Fruit fly (Drosophila melanogaster) whole organism, prepupa: ENCODE measurements around the gene tap.

Experiments
- CG32006 ChIP-seq: fragments of 200-800 bp; sonication (Bioruptor generic); optimal IDR thresholded peaks from 3 replicates; lab custom pipeline; 2017; ENCODE audit warnings: missing biosample characterization, mild to moderate bottlenecking, missing genetic modification characterization
- CG6163 ChIP-seq: fragments of 200-800 bp; sonication (Bioruptor generic); IDR thresholded peaks from 3 replicates; pipeline ENCODE4 v1.3.6; 2022; ENCODE audit warnings: missing biosample characterization, missing genetic modification characterization
- CG6792 ChIP-seq: fragments of 200-800 bp; sonication (Bioruptor generic); optimal IDR thresholded peaks from 3 replicates; lab custom pipeline; 2016; ENCODE audit warnings: missing biosample characterization, missing genetic modification characterization
- CG6808 ChIP-seq: fragments of 200-800 bp; sonication (Bioruptor generic); optimal IDR thresholded peaks from 3 replicates; lab custom pipeline; 2017; ENCODE audit warnings: missing biosample characterization, missing genetic modification characterization, mild to moderate bottlenecking, moderate library complexity, missing genetic modification reagents
- CG6854 ChIP-seq: fragments of 200-800 bp; sonication (Bioruptor generic); optimal IDR thresholded peaks from 2 replicates; lab custom pipeline; 2017; ENCODE audit warnings: missing biosample characterization, mild to moderate bottlenecking, missing genetic modification characterization
- CG7368 ChIP-seq: fragments of 200-800 bp; sonication (Bioruptor generic); optimal IDR thresholded peaks from 3 replicates; lab custom pipeline; 2016; ENCODE audit warnings: missing biosample characterization, missing genetic modification characterization
- Eip93F ChIP-seq: fragments of 200-800 bp; sonication (Bioruptor generic); optimal IDR thresholded peaks from 2 replicates; lab custom pipeline; 2016; ENCODE audit warnings: missing biosample characterization, mild to moderate bottlenecking, missing genetic modification characterization
- achi ChIP-seq: fragments of 200-800 bp; sonication (Bioruptor generic); optimal IDR thresholded peaks from 3 replicates; lab custom pipeline; 2016; ENCODE audit warnings: missing biosample characterization, missing genetic modification characterization
- esn ChIP-seq: fragments of 200-800 bp; sonication (Bioruptor generic); optimal IDR thresholded peaks from 2 replicates; lab custom pipeline; 2016; ENCODE audit warnings: missing biosample characterization, mild to moderate bottlenecking, missing genetic modification characterization, moderate library complexity
- fd85E ChIP-seq: fragments of 200-800 bp; sonication (Bioruptor generic); optimal IDR thresholded peaks from 3 replicates; lab custom pipeline; 2016; ENCODE audit warnings: missing biosample characterization, missing genetic modification characterization
- fkh ChIP-seq: fragments of 200-800 bp; sonication (Bioruptor generic); optimal IDR thresholded peaks from 3 replicates; lab custom pipeline; 2017; ENCODE audit warnings: missing biosample characterization, mild to moderate bottlenecking, missing genetic modification characterization, moderate library complexity

- TF ChIP-seq CG32006 (GFP tag; lab: Kevin White, UChicago): no peak
- TF ChIP-seq esn (GFP tag; lab: Kevin White, UChicago): no peak
- no peak for TF ChIP-seq Eip93F (GFP tag; lab: Kevin White, UChicago)
- no peak for TF ChIP-seq CG6808 (GFP tag; lab: Kevin White, UChicago)
- TF ChIP-seq CG6163: no peak
- no peak for TF ChIP-seq CG6792 (GFP tag; lab: Kevin White, UChicago)
- no peak for TF ChIP-seq fkh
- no peak for TF ChIP-seq CG6854 (GFP tag; lab: Kevin White, UChicago)
- no peak for TF ChIP-seq fd85E (GFP tag; lab: Kevin White, UChicago)
- no peak for TF ChIP-seq achi
- no peak for TF ChIP-seq CG7368 (GFP tag; lab: Kevin White, UChicago)
These were observed 3.5 kb downstream of the tap start for dm6 chr3L:17362940-17363339.
